Worm (Caenorhabditis elegans) whole organism, midembryonic: Measurements from ENCODE around the gene T09A12.1.

Source experiments
- T22C8.4 ChIP-seq: fragments of 200-800 bp; sonication (Bioruptor generic); IDR thresholded peaks from 2 replicates; pipeline ENCODE4 v1.3.6; 2022; ENCODE audit warnings: missing genetic modification characterization, missing compliant biosample characterization
- cog-1 ChIP-seq: sonication (generic microtip); optimal IDR thresholded peaks from 2 replicates; lab custom pipeline; 2016; ENCODE audit warnings: missing genetic modification characterization, missing compliant biosample characterization
- flt-1 ChIP-seq: fragments of 200-800 bp; sonication (Bioruptor generic); IDR thresholded peaks from 2 replicates; pipeline ENCODE4 v1.3.6; 2022; ENCODE audit warnings: missing genetic modification characterization, missing compliant biosample characterization
- klf-2 ChIP-seq: fragments of 200-800 bp; sonication (Bioruptor generic); conservative IDR thresholded peaks from 2 replicates; pipeline ENCODE4 v1.3.6; 2022; ENCODE audit warnings: missing genetic modification reagents, missing genetic modification characterization, missing compliant biosample characterization
- med-1 ChIP-seq: sonication (generic microtip); optimal IDR thresholded peaks from 2 replicates; lab custom pipeline; 2017; ENCODE audit warnings: missing genetic modification characterization, mild to moderate bottlenecking, missing compliant biosample characterization, antibody characterized with exemption, missing genetic modification reagents; ENCODE audit not compliant: insufficient read depth
- ref-1 ChIP-seq: fragments of 200-800 bp; sonication (Bioruptor generic); conservative IDR thresholded peaks from 2 replicates; pipeline ENCODE4 v1.3.6; 2022; ENCODE audit warnings: missing genetic modification reagents, missing genetic modification characterization, missing compliant biosample characterization
- tab-1 ChIP-seq: fragments of 200-800 bp; sonication (Bioruptor generic); IDR thresholded peaks from 2 replicates; pipeline ENCODE4 v1.3.6; 2022; ENCODE audit warnings: missing genetic modification characterization, missing compliant biosample characterization

ce11 chrIV:8273334-8273733 is 29.1 kb downstream of the T09A12.1 start:
- TF ChIP-seq cog-1 (tag; lab: Kevin White, UChicago) = no peak
- no peak for TF ChIP-seq T22C8.4 (GFP tag; lab: Robert Waterston, UW)
- no peak for TF ChIP-seq klf-2 (GFP tag; lab: Robert Waterston, UW)
- no peak for TF ChIP-seq flt-1
- TF ChIP-seq ref-1 (GFP tag; lab: Robert Waterston, UW) = no peak
- TF ChIP-seq tab-1 (GFP tag; lab: Robert Waterston, UW) = no peak
- no peak for TF ChIP-seq med-1 (GFP tag; lab: Kevin White, UChicago)
